Fruit fly (Drosophila melanogaster) whole organism, wandering third instar larva: ENCODE data around the gene CG17564.
A peak's percentile ranks its signal among the peaks of the same experiment; 100 is the strongest.

Experiments used
- Abd-B ChIP-seq: fragments of >200 bp; optimal IDR thresholded peaks from 2 replicates; lab custom pipeline; 2017; ENCODE audit warnings: missing biosample characterization, missing genetic modification characterization
- CG32264 ChIP-seq: fragments of 200-800 bp; sonication (Bioruptor generic); optimal IDR thresholded peaks from 2 replicates; lab custom pipeline; 2016; ENCODE audit warnings: missing biosample characterization, missing genetic modification characterization
- CG9705 ChIP-seq: fragments of 200-800 bp; sonication (Bioruptor generic); optimal IDR thresholded peaks from 2 replicates; lab custom pipeline; 2018; ENCODE audit warnings: missing biosample characterization, mild to moderate bottlenecking, missing genetic modification characterization
- Dif ChIP-seq: fragments of 200-275, 200-300 bp; sonication (Bioruptor generic); optimal IDR thresholded peaks from 2 replicates; lab custom pipeline; 2018; ENCODE audit warnings: missing biosample characterization, missing genetic modification characterization; ENCODE audit not compliant: partially characterized antibody
- GATAd ChIP-seq: sonication (Bioruptor generic); optimal IDR thresholded peaks from 2 replicates; lab custom pipeline; 2016; ENCODE audit warnings: missing biosample characterization, missing genetic modification characterization
- HLH106 ChIP-seq: fragments of 200-800 bp; optimal IDR thresholded peaks from 3 replicates; lab custom pipeline; 2019; ENCODE audit warnings: missing biosample characterization, mild to moderate bottlenecking, missing genetic modification characterization, moderate library complexity
- Hnf4 ChIP-seq: fragments of 200-800 bp; sonication (Bioruptor generic); optimal IDR thresholded peaks from 2 replicates; lab custom pipeline; 2016; ENCODE audit warnings: missing biosample characterization, mild to moderate bottlenecking, missing genetic modification characterization
- Hr78 ChIP-seq: fragments of >200 bp; optimal IDR thresholded peaks from 2 replicates; lab custom pipeline; 2017; ENCODE audit warnings: missing biosample characterization, missing genetic modification characterization
- Hr83 ChIP-seq: fragments of 200-300 bp; sonication (Bioruptor generic); optimal IDR thresholded peaks from 2 replicates; lab custom pipeline; 2016; ENCODE audit warnings: missing biosample characterization, mild to moderate bottlenecking, missing genetic modification characterization, moderate library complexity; ENCODE audit not compliant: poor library complexity, severe bottlenecking
- Jra ChIP-seq: sonication (Bioruptor generic); optimal IDR thresholded peaks from 2 replicates; lab custom pipeline; 2016; ENCODE audit warnings: missing biosample characterization, missing genetic modification characterization
- N ChIP-seq: fragments of >200 bp; optimal IDR thresholded peaks from 2 replicates; lab custom pipeline; 2018; ENCODE audit warnings: missing biosample characterization, missing external identifiers, missing genetic modification characterization
- Rel ChIP-seq, 2 experiments: fragments of 200-800 bp; sonication (Bioruptor generic) in 1 of 2; optimal IDR thresholded peaks; 2 replicates in 1 of 2; 3 replicates in 1 of 2; lab custom pipeline; 2016 to 2019; ENCODE audit warnings: mild to moderate bottlenecking in 2 of 2, missing biosample characterization in 2 of 2, missing genetic modification characterization in 2 of 2, moderate library complexity in 1 of 2
- Sp1 ChIP-seq: fragments of 200-800 bp; sonication (Bioruptor generic); optimal IDR thresholded peaks from 3 replicates; lab custom pipeline; 2019; ENCODE audit warnings: missing biosample characterization, mild to moderate bottlenecking, missing genetic modification characterization, moderate library complexity
- Vsx2 ChIP-seq: fragments of 200-300, 225-300 bp; sonication (Bioruptor generic); optimal IDR thresholded peaks from 2 replicates; lab custom pipeline; 2018; ENCODE audit warnings: missing biosample characterization, missing genetic modification characterization; ENCODE audit not compliant: partially characterized antibody
- brk ChIP-seq: fragments of 200-800 bp; sonication (Bioruptor generic); optimal IDR thresholded peaks from 2 replicates; lab custom pipeline; 2016; ENCODE audit warnings: missing biosample characterization, mild to moderate bottlenecking, missing genetic modification characterization
- dl ChIP-seq, 2 experiments: fragments of 175-275, 200-275 bp in 1 of 2; fragments of 200-275 bp in 1 of 2; sonication (Bioruptor generic); optimal IDR thresholded peaks; lab custom pipeline; 2018; ENCODE audit warnings: mild to moderate bottlenecking in 2 of 2, missing biosample characterization in 2 of 2, missing genetic modification characterization in 2 of 2, moderate library complexity in 2 of 2; ENCODE audit not compliant: partially characterized antibody in 2 of 2, insufficient read depth in 1 of 2
- dsf ChIP-seq: sonication (Bioruptor generic); optimal IDR thresholded peaks from 2 replicates; lab custom pipeline; 2016; ENCODE audit warnings: missing biosample characterization, missing genetic modification characterization, borderline replicate concordance
- ey ChIP-seq: fragments of 200-800 bp; sonication (Bioruptor generic); optimal IDR thresholded peaks from 2 replicates; lab custom pipeline; 2016; ENCODE audit warnings: missing biosample characterization, missing genetic modification characterization
- fru ChIP-seq: fragments of 200-800 bp; sonication (Bioruptor generic); optimal IDR thresholded peaks from 3 replicates; lab custom pipeline; 2016; ENCODE audit warnings: missing biosample characterization, mild to moderate bottlenecking, missing genetic modification characterization
- lola ChIP-seq: fragments of >200 bp; optimal IDR thresholded peaks from 2 replicates; lab custom pipeline; 2017; ENCODE audit warnings: missing biosample characterization, missing genetic modification characterization
- pan ChIP-seq: fragments of >200 bp; optimal IDR thresholded peaks from 2 replicates; lab custom pipeline; 2017
- psq ChIP-seq: fragments of 200-800 bp; sonication (Bioruptor generic); optimal IDR thresholded peaks from 3 replicates; lab custom pipeline; 2017; ENCODE audit warnings: missing biosample characterization, mild to moderate bottlenecking, missing genetic modification characterization, moderate library complexity
- rgr ChIP-seq: fragments of 200-800 bp; sonication (Bioruptor generic); optimal IDR thresholded peaks from 3 replicates; lab custom pipeline; 2016; ENCODE audit warnings: missing biosample characterization, mild to moderate bottlenecking, missing genetic modification characterization
- sage ChIP-seq: fragments of 200-800 bp; sonication (Bioruptor generic); optimal IDR thresholded peaks from 2 replicates; lab custom pipeline; 2016; ENCODE audit warnings: missing biosample characterization, mild to moderate bottlenecking, missing genetic modification characterization
- sv ChIP-seq: fragments of 200-800 bp; sonication (Bioruptor generic); optimal IDR thresholded peaks from 3 replicates; lab custom pipeline; 2016; ENCODE audit warnings: missing biosample characterization, missing genetic modification characterization
- tai ChIP-seq: sonication (Bioruptor generic); optimal IDR thresholded peaks from 2 replicates; lab custom pipeline; 2016; ENCODE audit warnings: missing biosample characterization, missing genetic modification characterization
- usp ChIP-seq: fragments of >200 bp; optimal IDR thresholded peaks from 2 replicates; lab custom pipeline; 2017; ENCODE audit warnings: missing biosample characterization, missing genetic modification characterization
- woc ChIP-seq: sonication (Bioruptor generic); optimal IDR thresholded peaks from 2 replicates; lab custom pipeline; 2016; ENCODE audit warnings: missing biosample characterization, mild to moderate bottlenecking, missing genetic modification characterization

The CG17564 gene

dm6 chr2L:19341074-19341806, 41.5 kb upstream of the CG17564 start:
- TF ChIP-seq Sp1 (GFP tag; lab: Kevin White, UChicago) (no peak), dsf (GFP tag; lab: Kevin White, UChicago) (no peak)

DNA sequence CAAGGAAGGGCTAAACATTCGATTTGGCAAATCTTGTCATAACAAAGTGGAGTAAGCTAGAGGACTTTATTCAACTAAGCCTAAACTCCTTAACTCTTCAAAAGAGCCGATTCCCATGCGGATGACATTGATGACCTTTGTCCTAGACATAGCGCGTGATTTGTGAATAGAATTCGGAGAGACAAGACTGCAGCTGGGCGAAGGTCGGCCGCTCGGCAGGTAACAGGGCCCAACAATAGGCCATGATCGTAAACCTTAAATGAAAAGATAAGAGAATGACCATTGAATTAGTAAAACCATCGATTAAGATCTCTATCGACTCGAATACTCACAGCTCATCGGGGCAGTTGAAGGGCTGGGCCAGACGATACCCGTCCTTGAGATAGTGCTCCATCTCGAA, 39.3 kb upstream of the CG17564 start:
- TF ChIP-seq CG9705: no peak
- no peak for TF ChIP-seq sv
- no peak for TF ChIP-seq N (GFP tag; lab: Kevin White, UChicago)
- no peak for TF ChIP-seq ey (GFP tag; lab: Kevin White, UChicago)
- TF ChIP-seq dl (GFP tag; optimal IDR thresholded peaks at IDR 0.05; lab: Kevin White, UChicago; ENCODE audit: insufficient read depth in 1 of 2, partially characterized antibody in 2 of 2): no peak
- TF ChIP-seq usp (GFP tag; lab: Kevin White, UChicago): no peak
- no peak for TF ChIP-seq Abd-B (GFP tag; lab: Kevin White, UChicago)
- no peak for TF ChIP-seq rgr (GFP tag; lab: Kevin White, UChicago)
- no peak for TF ChIP-seq Dif (GFP tag; lab: Kevin White, UChicago)
- TF ChIP-seq pan (lab: Kevin White, UChicago): no peak
- no peak for TF ChIP-seq fru (GFP tag; lab: Kevin White, UChicago)
- no peak for TF ChIP-seq dsf (GFP tag; lab: Kevin White, UChicago)
- TF ChIP-seq CG32264 (GFP tag; lab: Kevin White, UChicago): no peak
- TF ChIP-seq GATAd (GFP tag; lab: Kevin White, UChicago): no peak
- TF ChIP-seq lola (GFP tag; lab: Kevin White, UChicago): no peak
- TF ChIP-seq Vsx2: no peak
- no peak for TF ChIP-seq Jra

dm6 chr2L:19337971-19338732, 38.4 kb upstream of the CG17564 start:
- TF ChIP-seq pan (lab: Kevin White, UChicago) (no peak), sage (GFP tag; lab: Kevin White, UChicago) (no peak), rgr (GFP tag; lab: Kevin White, UChicago) (no peak), Vsx2 (no peak), Hr78 (GFP tag; lab: Kevin White, UChicago) (no peak), dl (GFP tag; optimal IDR thresholded peaks at IDR 0.05; lab: Kevin White, UChicago; ENCODE audit: insufficient read depth in 1 of 2, partially characterized antibody in 2 of 2) (no peak), CG32264 (GFP tag; lab: Kevin White, UChicago) (no peak), GATAd (GFP tag; lab: Kevin White, UChicago) (no peak), psq (GFP tag; lab: Kevin White, UChicago) (no peak), woc (GFP tag; lab: Kevin White, UChicago) (no peak), usp (GFP tag; lab: Kevin White, UChicago) (no peak), HLH106 (tag; lab: Kevin White, UChicago) (no peak), Dif (GFP tag; lab: Kevin White, UChicago) (no peak), brk (GFP tag; lab: Kevin White, UChicago) (no peak), Hnf4 (no peak), tai (GFP tag; lab: Kevin White, UChicago) (no peak)

- TF ChIP-seq Sp1 (GFP tag; lab: Kevin White, UChicago) (no peak), Rel (GFP tag; optimal IDR thresholded peaks at IDR 0.05; lab: Kevin White, UChicago) (no peak), Rel (tag; optimal IDR thresholded peaks at IDR 0.05; lab: Kevin White, UChicago) (no peak), sv (peak; percentile 18)
Measured at dm6 chr2L:19335052-19335451, 35.3 kb upstream of the CG17564 start.

DNA sequence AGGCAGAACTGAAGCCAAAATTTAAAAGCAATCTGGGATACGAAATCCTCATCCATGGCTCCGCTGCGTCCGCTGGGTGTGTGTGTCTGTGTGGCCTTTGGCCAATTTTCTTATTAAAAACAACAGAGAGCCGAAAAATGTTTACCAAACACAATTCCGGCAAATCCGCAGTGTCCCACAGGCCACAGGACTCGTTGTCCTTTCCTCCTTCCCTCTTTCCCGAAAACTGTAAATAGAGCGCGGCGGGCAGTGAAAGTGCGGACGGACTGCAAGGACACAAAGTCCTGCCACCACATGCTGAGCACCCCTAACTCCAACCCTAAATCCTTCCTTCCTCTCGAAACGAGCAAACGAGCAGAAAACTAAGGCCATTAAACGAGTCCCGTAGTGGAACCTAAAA, 34.2 kb upstream of the CG17564 start:
- TF ChIP-seq N (GFP tag; lab: Kevin White, UChicago): no peak
- TF ChIP-seq Hr83 (GFP tag; lab: Kevin White, UChicago): no peak
- TF ChIP-seq GATAd (GFP tag; lab: Kevin White, UChicago): no peak
- no peak for TF ChIP-seq rgr (GFP tag; lab: Kevin White, UChicago)
- no peak for TF ChIP-seq CG9705
